Fruit fly (Drosophila melanogaster) Kc167 (cell line): Measurements from ENCODE around the gene Cht2.

Experiments used
- Myc ChIP-seq: fragments of >200 bp; optimal IDR thresholded peaks from 2 replicates; lab custom pipeline; 2017; ENCODE audit warnings: missing external identifiers
- psq ChIP-seq: fragments of >200 bp; optimal IDR thresholded peaks from 2 replicates; lab custom pipeline; 2017; ENCODE audit warnings: missing external identifiers

- TF ChIP-seq Myc: no peak
- no peak for TF ChIP-seq psq
Observed at dm6 chr3L:1741107-1741506, 14.6 kb downstream of the Cht2 start.
